Fruit fly (Drosophila melanogaster): ENCODE measurements around the gene CG12065.

The CG12065 gene

dm6 chrX:8580794-8581193 lies 6.7 kb downstream of the CG12065 start:
- TF ChIP-seq gl (tag; optimal IDR thresholded peaks at IDR 0.05) (peak; percentile 57), CG4496 (GFP tag; IDR thresholded peaks at IDR 0.05) (no peak), EcR (GFP tag; optimal IDR thresholded peaks at IDR 0.05) (peak; percentile 38), CG13204 (GFP tag; optimal IDR thresholded peaks at IDR 0.05) (peak; percentile 16)

dm6 chrX:8583159-8583558 lies 9.1 kb downstream of the CG12065 start:
- no peak for TF ChIP-seq CG10348 (GFP tag; IDR thresholded peaks at IDR 0.05)
- no peak for TF ChIP-seq D1 (tag; optimal IDR thresholded peaks at IDR 0.05)
- no peak for TF ChIP-seq CG8159 (tag; optimal IDR thresholded peaks at IDR 0.05)
- TF ChIP-seq Pif1B (GFP tag; optimal IDR thresholded peaks at IDR 0.05): no peak
- no peak for TF ChIP-seq rn (GFP tag; IDR thresholded peaks at IDR 0.05)
- TF ChIP-seq CG14655 (GFP tag; optimal IDR thresholded peaks at IDR 0.05): no peak
- TF ChIP-seq fd96Ca (GFP tag; IDR thresholded peaks at IDR 0.05): no peak
- no peak for TF ChIP-seq CG32121 (GFP tag; IDR thresholded peaks at IDR 0.05)
- TF ChIP-seq CG4496 (GFP tag; IDR thresholded peaks at IDR 0.05): no peak
- TF ChIP-seq Pif1A (GFP tag; optimal IDR thresholded peaks at IDR 0.05): no peak
- no peak for TF ChIP-seq CG12605 (GFP tag; IDR thresholded peaks at IDR 0.05)
- no peak for TF ChIP-seq CG13204 (GFP tag; optimal IDR thresholded peaks at IDR 0.05)
- TF ChIP-seq EcR (GFP tag; optimal IDR thresholded peaks at IDR 0.05): no peak
- TF ChIP-seq CG15710 (tag; optimal IDR thresholded peaks at IDR 0.05): no peak
- TF ChIP-seq gl (tag; optimal IDR thresholded peaks at IDR 0.05): no peak
- no peak for TF ChIP-seq CG9948 (tag; optimal IDR thresholded peaks at IDR 0.05)

- TF ChIP-seq Pif1B (GFP tag; optimal IDR thresholded peaks at IDR 0.05) (no peak), CG4496 (GFP tag; IDR thresholded peaks at IDR 0.05) (0 out of 3 replicates have a peak, but pooled peaks have one; percentile 21)
Observed at dm6 chrX:8588607-8589171, 14.6 kb downstream of the CG12065 start, which contains the start of gene CG12081. Gene CG12081, plus strand, starts transcription at chrX:8588811.

dm6 chrX:8591685-8592127 lies 17.6 kb downstream of the CG12065 start, which contains the start of the genes CG12659 and Crag:
Gene CG12659, minus strand, starts transcription at chrX:8591729.
Gene Crag, plus strand, starts transcription at chrX:8592031.
- TF ChIP-seq CG34367 (tag; optimal IDR thresholded peaks at IDR 0.05) (no peak), Ets98B (GFP tag; IDR thresholded peaks at IDR 0.05) (no peak), fd96Ca (GFP tag; IDR thresholded peaks at IDR 0.05) (no peak), CG14655 (GFP tag; optimal IDR thresholded peaks at IDR 0.05) (no peak)

dm6 chrX:8592437-8593158 lies 18.5 kb downstream of the CG12065 start:
- TF ChIP-seq CG17806 (tag; optimal IDR thresholded peaks at IDR 0.05): peak; percentile 32
- TF ChIP-seq CG10348 (GFP tag; IDR thresholded peaks at IDR 0.05): no peak
- TF ChIP-seq rn (GFP tag; IDR thresholded peaks at IDR 0.05): no peak
- no peak for TF ChIP-seq Snoo (tag; optimal IDR thresholded peaks at IDR 0.05)
- 0 out of 2 replicates have a peak, but pooled peaks have one; percentile 12 for TF ChIP-seq CG32121 (GFP tag; IDR thresholded peaks at IDR 0.05)
- TF ChIP-seq gl (tag; optimal IDR thresholded peaks at IDR 0.05): peak; percentile 86
- peak; percentile 43 for TF ChIP-seq CG15710 (tag; optimal IDR thresholded peaks at IDR 0.05)
- peak; percentile 40 for TF ChIP-seq EcR (GFP tag; optimal IDR thresholded peaks at IDR 0.05)
- 0 out of 2 replicates have a peak, but pooled peaks have one; percentile 34 for TF ChIP-seq Ets98B (GFP tag; IDR thresholded peaks at IDR 0.05)
- peak; percentile 50 for TF ChIP-seq CG34367 (tag; optimal IDR thresholded peaks at IDR 0.05)
- TF ChIP-seq Pif1A (GFP tag; optimal IDR thresholded peaks at IDR 0.05): no peak
- TF ChIP-seq CG14655 (GFP tag; optimal IDR thresholded peaks at IDR 0.05): no peak
- TF ChIP-seq D1 (tag; optimal IDR thresholded peaks at IDR 0.05): no peak
- TF ChIP-seq CG13204 (GFP tag; optimal IDR thresholded peaks at IDR 0.05): peak; percentile 84
- TF ChIP-seq CG8159 (tag; optimal IDR thresholded peaks at IDR 0.05): peak; percentile 40
- peak; percentile 74 for TF ChIP-seq CG4496 (GFP tag; IDR thresholded peaks at IDR 0.05)
- TF ChIP-seq CG9948 (tag; optimal IDR thresholded peaks at IDR 0.05): no peak
- TF ChIP-seq CG8301 (tag; optimal IDR thresholded peaks at IDR 0.05): peak; percentile 51
- no peak for TF ChIP-seq fd96Ca (GFP tag; IDR thresholded peaks at IDR 0.05)
- TF ChIP-seq Pif1B (GFP tag; optimal IDR thresholded peaks at IDR 0.05): peak; percentile 51
- TF ChIP-seq CG12605 (GFP tag; IDR thresholded peaks at IDR 0.05): no peak

- TF ChIP-seq CG32121 (GFP tag; IDR thresholded peaks at IDR 0.05) (no peak), CG8301 (tag; optimal IDR thresholded peaks at IDR 0.05) (no peak), CG14655 (GFP tag; optimal IDR thresholded peaks at IDR 0.05) (no peak), D1 (tag; optimal IDR thresholded peaks at IDR 0.05) (no peak), fd96Ca (GFP tag; IDR thresholded peaks at IDR 0.05) (no peak), CG17806 (tag; optimal IDR thresholded peaks at IDR 0.05) (no peak), Pif1B (GFP tag; optimal IDR thresholded peaks at IDR 0.05) (no peak), rn (GFP tag; IDR thresholded peaks at IDR 0.05) (no peak), EcR (GFP tag; optimal IDR thresholded peaks at IDR 0.05) (no peak), CG12605 (GFP tag; IDR thresholded peaks at IDR 0.05) (no peak), CG34367 (tag; optimal IDR thresholded peaks at IDR 0.05) (no peak)
Observed at dm6 chrX:8593159-8593476, 19.0 kb downstream of the CG12065 start.
